Fruit fly (Drosophila melanogaster) whole organism, embryonic: ENCODE results near the gene ND-13A.

Source experiments
- Adf1 ChIP-seq: fragments of 200-800 bp; sonication (Bioruptor generic); IDR thresholded peaks from 2 replicates; pipeline ENCODE4 v1.3.6; 2022; ENCODE audit warnings: missing biosample characterization, missing genetic modification characterization
- Asciz ChIP-seq: fragments of 200-800 bp; sonication (Bioruptor generic); optimal IDR thresholded peaks from 2 replicates; lab custom pipeline; 2017; ENCODE audit warnings: missing biosample characterization, mild to moderate bottlenecking, missing genetic modification characterization, missing genetic modification reagents
- B-H1 ChIP-seq: fragments of 200-800 bp; sonication (Bioruptor generic); IDR thresholded peaks from 3 replicates; pipeline ENCODE4 v1.3.6; 2022; ENCODE audit warnings: missing biosample characterization, missing genetic modification characterization
- Bgb ChIP-seq: fragments of 200-800 bp; sonication (Bioruptor generic); IDR thresholded peaks from 2 replicates; pipeline ENCODE4 v1.3.6; 2022; ENCODE audit warnings: missing biosample characterization, missing genetic modification characterization; ENCODE audit not compliant: partially characterized antibody
- C15 ChIP-seq: fragments of 200-800 bp; sonication (Bioruptor generic); IDR thresholded peaks from 3 replicates; pipeline ENCODE4 v1.3.6; 2022; ENCODE audit warnings: missing biosample characterization, missing genetic modification characterization
- CG10267 ChIP-seq: fragments of 200-800 bp; sonication (Bioruptor generic); optimal IDR thresholded peaks from 2 replicates; lab custom pipeline; 2018; ENCODE audit warnings: missing biosample characterization, mild to moderate bottlenecking, missing genetic modification characterization, moderate library complexity
- CG10321 ChIP-seq: fragments of 200-800 bp; sonication (Bioruptor generic); IDR thresholded peaks from 2 replicates; pipeline ENCODE4 v1.3.6; 2022; ENCODE audit warnings: missing biosample characterization, missing genetic modification characterization
- CG10543 ChIP-seq: fragments of 200-800 bp; sonication (Bioruptor generic); optimal IDR thresholded peaks from 3 replicates; lab custom pipeline; 2017; ENCODE audit warnings: missing biosample characterization, mild to moderate bottlenecking, missing genetic modification characterization, moderate library complexity
- CG11456 ChIP-seq: fragments of 200-800 bp; sonication (Bioruptor generic); IDR thresholded peaks from 3 replicates; pipeline ENCODE4 v1.3.6; 2022; ENCODE audit warnings: missing biosample characterization, missing genetic modification characterization
- CG12219 ChIP-seq: fragments of 200-800 bp; sonication (Bioruptor generic); optimal IDR thresholded peaks from 3 replicates; lab custom pipeline; 2018; ENCODE audit warnings: missing biosample characterization, mild to moderate bottlenecking, missing genetic modification characterization
- CG13894 ChIP-seq: fragments of 200-800 bp; sonication (Bioruptor generic); optimal IDR thresholded peaks from 3 replicates; lab custom pipeline; 2018; ENCODE audit warnings: missing biosample characterization, mild to moderate bottlenecking, missing genetic modification characterization, moderate library complexity
- CG14050 ChIP-seq: fragments of 200-800 bp; sonication (Bioruptor generic); IDR thresholded peaks from 3 replicates; pipeline ENCODE4 v1.3.6; 2022; ENCODE audit warnings: missing biosample characterization, missing genetic modification characterization
- CG17361 ChIP-seq: fragments of 200-800 bp; sonication (Bioruptor generic); IDR thresholded peaks from 3 replicates; pipeline ENCODE4 v1.3.6; 2022; ENCODE audit warnings: missing biosample characterization, missing genetic modification characterization
- CG18764 ChIP-seq: fragments of 200-800 bp; sonication (Bioruptor generic); optimal IDR thresholded peaks from 3 replicates; lab custom pipeline; 2016; ENCODE audit warnings: missing biosample characterization, missing genetic modification characterization
- CG2129 ChIP-seq: fragments of 200-800 bp; sonication (Bioruptor generic); IDR thresholded peaks from 2 replicates; pipeline ENCODE4 v1.3.6; 2022; ENCODE audit warnings: missing biosample characterization, missing genetic modification characterization; ENCODE audit not compliant: partially characterized antibody
- CG32767 ChIP-seq: fragments of 200-800 bp; sonication (Bioruptor generic); IDR thresholded peaks from 2 replicates; pipeline ENCODE4 v1.3.6; 2022; ENCODE audit warnings: missing biosample characterization, missing genetic modification characterization
- CG43689 ChIP-seq: fragments of 200-800 bp; sonication (Bioruptor generic); IDR thresholded peaks from 2 replicates; pipeline ENCODE4 v1.3.6; 2022; ENCODE audit warnings: missing biosample characterization, missing genetic modification characterization
- CG4707 ChIP-seq: fragments of 200-800 bp; sonication (Bioruptor generic); optimal IDR thresholded peaks from 2 replicates; lab custom pipeline; 2018; ENCODE audit warnings: missing biosample characterization, mild to moderate bottlenecking, missing genetic modification characterization, moderate library complexity
- CG5180 ChIP-seq: fragments of 200-800 bp; sonication (Bioruptor generic); optimal IDR thresholded peaks from 3 replicates; lab custom pipeline; 2017; ENCODE audit warnings: missing biosample characterization, missing genetic modification characterization, mild to moderate bottlenecking, moderate library complexity, missing genetic modification reagents
- CG6175 ChIP-seq: fragments of 200-800 bp; sonication (Bioruptor generic); IDR thresholded peaks from 3 replicates; pipeline ENCODE4 v1.3.6; 2022; ENCODE audit warnings: missing biosample characterization, missing genetic modification characterization
- CG7357 ChIP-seq: fragments of 200-800 bp; sonication (Bioruptor generic); IDR thresholded peaks from 3 replicates; pipeline ENCODE4 v1.3.6; 2022; ENCODE audit warnings: missing biosample characterization, missing genetic modification characterization
- CG9817 ChIP-seq: fragments of 200-800 bp; sonication (Bioruptor generic); optimal IDR thresholded peaks from 2 replicates; lab custom pipeline; 2018; ENCODE audit warnings: missing biosample characterization, mild to moderate bottlenecking, missing genetic modification characterization, moderate library complexity
- CG9932 ChIP-seq: fragments of 200-800 bp; sonication (Bioruptor generic); IDR thresholded peaks from 2 replicates; pipeline ENCODE4 v1.3.6; 2022; ENCODE audit warnings: missing biosample characterization, missing genetic modification characterization
- Elba2 ChIP-seq: fragments of 200-800 bp; sonication (Bioruptor generic); optimal IDR thresholded peaks from 3 replicates; lab custom pipeline; 2016; ENCODE audit warnings: missing biosample characterization, missing genetic modification characterization
- GATAe ChIP-seq: fragments of 200-800 bp; sonication (Bioruptor generic); conservative IDR thresholded peaks from 2 replicates; pipeline ENCODE4 v1.3.6; 2022; ENCODE audit warnings: missing biosample characterization, missing genetic modification characterization
- Hr39 ChIP-seq: fragments of >200 bp; optimal IDR thresholded peaks from 2 replicates; lab custom pipeline; 2017
- Kr ChIP-seq: fragments of 200-800 bp; sonication (Bioruptor generic); optimal IDR thresholded peaks from 2 replicates; lab custom pipeline; 2017; ENCODE audit warnings: missing biosample characterization, mild to moderate bottlenecking, missing genetic modification characterization
- NC2α ChIP-seq: fragments of 200-800 bp; sonication (Bioruptor generic); optimal IDR thresholded peaks from 2 replicates; lab custom pipeline; 2016; ENCODE audit warnings: missing biosample characterization, missing genetic modification characterization
- NFAT ChIP-seq: fragments of 200-800 bp; sonication (Bioruptor generic); IDR thresholded peaks from 2 replicates; pipeline ENCODE4 v1.3.6; 2022; ENCODE audit warnings: missing biosample characterization, missing genetic modification characterization
- Nf-YA ChIP-seq: fragments of 200-800 bp; sonication (Bioruptor generic); IDR thresholded peaks from 2 replicates; pipeline ENCODE4 v1.3.6; 2022; ENCODE audit warnings: missing biosample characterization, missing genetic modification characterization
- Oaz ChIP-seq: fragments of 200-800 bp; sonication (Bioruptor generic); IDR thresholded peaks from 2 replicates; pipeline ENCODE4 v1.3.6; 2022; ENCODE audit warnings: missing biosample characterization, missing genetic modification characterization
- Opbp ChIP-seq: fragments of 200-800 bp; sonication (Bioruptor generic); IDR thresholded peaks from 3 replicates; pipeline ENCODE4 v1.3.6; 2022; ENCODE audit warnings: missing biosample characterization, missing genetic modification characterization; ENCODE audit not compliant: partially characterized antibody
- Rfx ChIP-seq: fragments of 200-800 bp; sonication (Bioruptor generic); IDR thresholded peaks from 2 replicates; pipeline ENCODE4 v1.3.6; 2022; ENCODE audit warnings: missing biosample characterization, missing genetic modification characterization
- Sox100B ChIP-seq: fragments of 200-800 bp; sonication (Bioruptor generic); optimal IDR thresholded peaks from 3 replicates; lab custom pipeline; 2018; ENCODE audit warnings: missing biosample characterization, mild to moderate bottlenecking, missing genetic modification characterization
- Sry-β ChIP-seq: fragments of 200-800 bp; sonication (Bioruptor generic); optimal IDR thresholded peaks from 2 replicates; lab custom pipeline; 2018; ENCODE audit warnings: missing biosample characterization, mild to moderate bottlenecking, missing genetic modification characterization, moderate library complexity
- dysf ChIP-seq: fragments of 200-800 bp; sonication (Bioruptor generic); IDR thresholded peaks from 3 replicates; pipeline ENCODE4 v1.3.6; 2022; ENCODE audit warnings: missing biosample characterization, missing genetic modification characterization
- eve ChIP-seq, 2 experiments: fragments of >200 bp; optimal IDR thresholded peaks; 2 replicates each; lab custom pipeline; 2017; ENCODE audit warnings: missing biosample characterization in 2 of 2, missing genetic modification characterization in 2 of 2
- h ChIP-seq: fragments of >200 bp; optimal IDR thresholded peaks from 2 replicates; lab custom pipeline; 2017
- her ChIP-seq: fragments of 200-800 bp; sonication (Bioruptor generic); optimal IDR thresholded peaks from 2 replicates; lab custom pipeline; 2016; ENCODE audit warnings: missing biosample characterization, missing genetic modification characterization
- hth ChIP-seq: fragments of >200 bp; optimal IDR thresholded peaks from 2 replicates; lab custom pipeline; 2017; ENCODE audit warnings: inconsistent platforms
- knrl ChIP-seq: fragments of 200-800 bp; sonication (Bioruptor generic); IDR thresholded peaks from 3 replicates; pipeline ENCODE4 v1.3.6; 2022; ENCODE audit warnings: missing biosample characterization, missing genetic modification characterization; ENCODE audit not compliant: partially characterized antibody
- nmo ChIP-seq: fragments of 200-800 bp; sonication (Bioruptor generic); optimal IDR thresholded peaks from 2 replicates; lab custom pipeline; 2018; ENCODE audit warnings: missing biosample characterization, mild to moderate bottlenecking, missing genetic modification characterization, moderate library complexity
- sr ChIP-seq: fragments of 200-800 bp; sonication (Bioruptor generic); IDR thresholded peaks from 3 replicates; pipeline ENCODE4 v1.3.6; 2022; ENCODE audit warnings: missing biosample characterization, missing genetic modification characterization
- tgo ChIP-seq: fragments of 200-800 bp; sonication (Bioruptor generic); IDR thresholded peaks from 3 replicates; pipeline ENCODE4 v1.3.6; 2022; ENCODE audit warnings: missing biosample characterization, missing genetic modification characterization
- tup ChIP-seq: fragments of 200-800 bp; sonication (Bioruptor generic); optimal IDR thresholded peaks from 2 replicates; lab custom pipeline; 2016; ENCODE audit warnings: missing biosample characterization, mild to moderate bottlenecking, missing genetic modification characterization, moderate library complexity
- unc-4 ChIP-seq: fragments of 200-800 bp; sonication (Bioruptor generic); IDR thresholded peaks from 2 replicates; pipeline ENCODE4 v1.3.6; 2022; ENCODE audit warnings: missing biosample characterization, missing genetic modification characterization; ENCODE audit not compliant: partially characterized antibody
- vnd ChIP-seq: fragments of 200-800 bp; sonication (Bioruptor generic); IDR thresholded peaks from 3 replicates; pipeline ENCODE4 v1.3.6; 2022; ENCODE audit warnings: missing biosample characterization, missing genetic modification characterization; ENCODE audit not compliant: partially characterized antibody
- wor ChIP-seq: fragments of 200-800 bp; sonication (Bioruptor generic); IDR thresholded peaks from 2 replicates; pipeline ENCODE4 v1.3.6; 2022; ENCODE audit warnings: missing biosample characterization, missing genetic modification characterization
- zen ChIP-seq: fragments of 200-800 bp; sonication (Bioruptor generic); optimal IDR thresholded peaks from 3 replicates; lab custom pipeline; 2018; ENCODE audit warnings: missing biosample characterization, mild to moderate bottlenecking, missing genetic modification characterization, moderate library complexity
- zf30C ChIP-seq: fragments of 200-800 bp; sonication (Bioruptor generic); optimal IDR thresholded peaks from 3 replicates; lab custom pipeline; 2018; ENCODE audit warnings: missing biosample characterization, mild to moderate bottlenecking, missing genetic modification characterization

Gene ND-13A

DNA sequence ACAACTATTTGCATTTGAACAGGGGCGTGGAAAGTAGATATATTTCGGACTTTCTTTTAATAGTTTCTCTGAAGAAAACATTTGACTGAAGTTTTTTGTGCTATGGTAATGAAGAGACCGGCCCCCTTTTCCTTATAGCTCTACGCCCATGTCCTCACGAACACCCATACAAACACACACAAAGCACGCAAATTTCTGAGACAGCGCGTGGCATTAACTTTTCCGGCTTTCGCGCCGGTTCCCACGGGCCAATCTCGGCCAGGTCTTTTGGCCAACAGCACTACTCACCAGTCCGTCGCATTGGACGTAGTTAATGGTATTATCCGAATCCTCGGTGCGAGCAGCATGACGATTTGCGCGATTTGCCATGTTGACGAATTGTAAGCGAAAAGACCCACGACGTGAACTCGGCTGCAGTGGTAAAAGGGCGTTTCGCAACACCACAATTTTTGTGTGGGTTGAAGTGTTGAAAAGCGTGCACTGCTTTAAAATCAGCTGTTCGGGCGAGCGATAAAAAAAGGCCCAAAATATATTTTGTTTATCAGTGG lies 47.6 kb downstream of the ND-13A start, which contains the start of gene senju (continued):
- TF ChIP-seq CG10321 (GFP tag; lab: Robert Waterston, UW) (0 out of 2 replicates have a peak, but pooled peaks have one; percentile 32), CG10267 (peak; percentile 99), tup (no peak), eve (GFP tag; optimal IDR thresholded peaks at IDR 0.05; lab: Kevin White, UChicago) (no peak), Sry-β (GFP tag; lab: Kevin White, UChicago) (no peak), CG6175 (peak; percentile 52; the same call in 2 of the 3 replicates), h (lab: Kevin White, UChicago) (no peak), NFAT (peak; percentile 79), hth (lab: Kevin White, UChicago) (no peak), CG7357 (GFP tag; lab: Robert Waterston, UW) (no peak; the same call in 2 of the 3 replicates), dysf (GFP tag; lab: Robert Waterston, UW) (peak; percentile 89), GATAe (GFP tag; lab: Robert Waterston, UW) (no peak; the same call in 1 of the 2 replicates), Asciz (GFP tag; lab: Kevin White, UChicago) (peak; percentile 74), zf30C (peak; percentile 0), Oaz (GFP tag; lab: Robert Waterston, UW) (0 out of 2 replicates have a peak, but pooled peaks have one; percentile 30), vnd (peak; percentile 23; the same call in 1 of the 3 replicates), CG4707 (GFP tag; lab: Kevin White, UChicago) (peak; percentile 65), tgo (GFP tag; lab: Robert Waterston, UW) (peak; percentile 82), Elba2 (GFP tag; lab: Kevin White, UChicago) (no peak), Rfx (peak; percentile 86), wor (no peak), CG10543 (GFP tag; lab: Kevin White, UChicago) (peak; percentile 88), Opbp (GFP tag; lab: Robert Waterston, UW) (peak; percentile 100), Nf-YA (peak; percentile 39; the same call in 1 of the 2 replicates), CG11456 (GFP tag; lab: Robert Waterston, UW) (peak; percentile 90), B-H1 (GFP tag; lab: Robert Waterston, UW) (peak; percentile 73), zen (tag; lab: Kevin White, UChicago) (peak; percentile 53), sr (GFP tag; lab: Robert Waterston, UW) (peak; percentile 88), CG13894 (tag; lab: Kevin White, UChicago) (peak; percentile 82), Hr39 (lab: Kevin White, UChicago) (peak; percentile 62), CG43689 (GFP tag; lab: Robert Waterston, UW) (peak; percentile 76), Sox100B (GFP tag; lab: Kevin White, UChicago) (peak; percentile 69), Bgb (peak; percentile 48; the same call in 1 of the 2 replicates), CG18764 (peak; percentile 74), CG32767 (GFP tag; lab: Robert Waterston, UW) (peak; percentile 64; the same call in 1 of the 2 replicates), CG12219 (GFP tag; lab: Kevin White, UChicago) (peak; percentile 71), CG14050 (GFP tag; lab: Robert Waterston, UW) (peak; percentile 65), CG17361 (GFP tag; lab: Robert Waterston, UW) (peak; percentile 78), CG2129 (no peak), Kr (GFP tag; lab: Kevin White, UChicago) (peak; percentile 33), nmo (GFP tag; lab: Kevin White, UChicago) (peak; percentile 65), CG9817 (peak; percentile 51), CG5180 (GFP tag; lab: Kevin White, UChicago) (peak; percentile 62), CG9932 (GFP tag; lab: Robert Waterston, UW) (peak; percentile 83), unc-4 (GFP tag; lab: Robert Waterston, UW) (peak; percentile 32; the same call in 1 of the 2 replicates), C15 (GFP tag; lab: Robert Waterston, UW) (peak; percentile 64; the same call in 1 of the 3 replicates), NC2α (GFP tag; lab: Kevin White, UChicago) (peak; percentile 66), Adf1 (GFP tag; lab: Robert Waterston, UW) (peak; percentile 62), her (GFP tag; lab: Kevin White, UChicago) (peak; percentile 91), knrl (GFP tag; lab: Robert Waterston, UW) (peak; percentile 27; the same call in 1 of the 3 replicates)
